Fruit fly (Drosophila melanogaster) whole organism, pupa: ENCODE results near the gene CG42654.
A peak's percentile ranks its signal among the peaks of the same experiment; 100 is the strongest.

Source experiments
- CG12605 ChIP-seq: fragments of 200-800 bp; sonication (Bioruptor generic); IDR thresholded peaks from 2 replicates; pipeline ENCODE4 v1.3.6; 2022; ENCODE audit warnings: missing biosample characterization, missing genetic modification characterization
- CG15710 ChIP-seq: fragments of 200-800 bp; sonication (Bioruptor generic); optimal IDR thresholded peaks from 2 replicates; lab custom pipeline; 2018; ENCODE audit warnings: missing biosample characterization, mild to moderate bottlenecking, missing genetic modification characterization, moderate library complexity
- CG17806 ChIP-seq: fragments of 200-800 bp; sonication (Bioruptor generic); optimal IDR thresholded peaks from 2 replicates; lab custom pipeline; 2018; ENCODE audit warnings: missing biosample characterization, mild to moderate bottlenecking, missing genetic modification characterization, moderate library complexity
- CG34367 ChIP-seq: fragments of 200-800 bp; sonication (Bioruptor generic); optimal IDR thresholded peaks from 2 replicates; lab custom pipeline; 2018; ENCODE audit warnings: missing biosample characterization, mild to moderate bottlenecking, missing genetic modification characterization
- CG8159 ChIP-seq: fragments of 200-800 bp; sonication (Bioruptor generic); optimal IDR thresholded peaks from 3 replicates; lab custom pipeline; 2018; ENCODE audit warnings: missing biosample characterization, mild to moderate bottlenecking, missing genetic modification characterization, moderate library complexity
- EcR ChIP-seq: fragments of 200-800 bp; sonication (Bioruptor generic); optimal IDR thresholded peaks from 3 replicates; lab custom pipeline; 2019; ENCODE audit warnings: missing biosample characterization, missing genetic modification characterization, mild to moderate bottlenecking, moderate library complexity, missing genetic modification reagents
- fd96Ca ChIP-seq: fragments of 200-800 bp; sonication (Bioruptor generic); IDR thresholded peaks from 3 replicates; pipeline ENCODE4 v1.3.6; 2022; ENCODE audit warnings: missing biosample characterization, missing genetic modification characterization
- gl ChIP-seq: fragments of 200-800 bp; sonication (Bioruptor generic); optimal IDR thresholded peaks from 2 replicates; lab custom pipeline; 2018; ENCODE audit warnings: missing biosample characterization, mild to moderate bottlenecking, missing genetic modification characterization

- no peak for TF ChIP-seq gl (tag; lab: Kevin White, UChicago)
- TF ChIP-seq CG17806 = no peak
- TF ChIP-seq CG34367 = no peak
- TF ChIP-seq EcR = no peak
- peak; percentile 77 for TF ChIP-seq CG12605 (GFP tag; lab: Robert Waterston, UW)
- 0 out of 3 replicates have a peak, but pooled peaks have one; percentile 8 for TF ChIP-seq fd96Ca (GFP tag; lab: Robert Waterston, UW)
- TF ChIP-seq CG8159 (tag; lab: Kevin White, UChicago) = peak; percentile 5
- no peak for TF ChIP-seq CG15710 (tag; lab: Kevin White, UChicago)
Observed at dm6 chr3L:19929051-19929718, 25.1 kb downstream of the CG42654 start.
